Fruit fly (Drosophila melanogaster) whole organism: ENCODE data around the gene siz.

Experiments used
- CG8478 ChIP-seq: fragments of >200 bp; optimal IDR thresholded peaks from 2 replicates; lab custom pipeline; 2018; ENCODE audit warnings: inconsistent platforms
- psq ChIP-seq: fragments of >200 bp; optimal IDR thresholded peaks from 2 replicates; lab custom pipeline; 2017
- usp ChIP-seq: fragments of >200 bp; optimal IDR thresholded peaks from 2 replicates; lab custom pipeline; 2017; ENCODE audit warnings: missing biosample characterization, missing genetic modification characterization, mixed read lengths

dm6 chr3L:20988862-20989261 lies 45.5 kb upstream of the siz start:
- TF ChIP-seq usp (GFP tag; lab: Kevin White, UChicago) (no peak), CG8478 (lab: Kevin White, UChicago) (no peak), psq (no peak)
